Fruit fly (Drosophila melanogaster): ENCODE data around the gene CG4822.

Gene CG4822

dm6 chr2L:90081-90480 lies 31.5 kb downstream of the CG4822 start:
- TF ChIP-seq CG7372 (GFP tag; IDR thresholded peaks at IDR 0.05): no peak
- peak; percentile 100 for TF ChIP-seq twi (tag; optimal IDR thresholded peaks at IDR 0.05)
- TF ChIP-seq CG2199 (GFP tag; IDR thresholded peaks at IDR 0.05): 0 out of 3 replicates have a peak, but pooled peaks have one; percentile 27

dm6 chr2L:89158-89557 lies 32.4 kb downstream of the CG4822 start:
- TF ChIP-seq Drgx (GFP tag; IDR thresholded peaks at IDR 0.05): no peak
- no peak for TF ChIP-seq H15 (GFP tag; IDR thresholded peaks at IDR 0.05)
- TF ChIP-seq psq (GFP tag; optimal IDR thresholded peaks at IDR 0.05): no peak
- no peak for TF ChIP-seq Max (GFP tag; optimal IDR thresholded peaks at IDR 0.05)
- no peak for TF ChIP-seq CG3065 (GFP tag; optimal IDR thresholded peaks at IDR 0.05)
- no peak for TF ChIP-seq CG31441 (GFP tag; IDR thresholded peaks at IDR 0.05)
- TF ChIP-seq CG17829 (tag; optimal IDR thresholded peaks at IDR 0.05): no peak
- peak; percentile 97 for TF ChIP-seq zen (tag; optimal IDR thresholded peaks at IDR 0.05)
- no peak for TF ChIP-seq CG8388 (GFP tag; optimal IDR thresholded peaks at IDR 0.05)

- TF ChIP-seq CG2199 (GFP tag; IDR thresholded peaks at IDR 0.05) (0 out of 3 replicates have a peak, but pooled peaks have one; percentile 19), Blimp-1 (GFP tag; optimal IDR thresholded peaks at IDR 0.05) (peak; percentile 20), sens (GFP tag) (peak; percentile 19), bab2 (GFP tag; optimal IDR thresholded peaks at IDR 0.05) (no peak)
Observed at dm6 chr2L:88528-88927, 33.0 kb downstream of the CG4822 start.

dm6 chr2L:87255-87723 lies 34.3 kb downstream of the CG4822 start, which contains the start of gene net:
Gene net, minus strand, starts transcription at chr2L:87387.
- TF ChIP-seq dmrt11E (tag; optimal IDR thresholded peaks at IDR 0.05) (peak; percentile 65), NC2α (GFP tag; optimal IDR thresholded peaks at IDR 0.05) (no peak), Dp (GFP tag; optimal IDR thresholded peaks at IDR 0.05) (no peak), CG5180 (GFP tag; optimal IDR thresholded peaks at IDR 0.05) (peak; percentile 100), CG14710 (tag; optimal IDR thresholded peaks at IDR 0.05) (peak; percentile 58), CG8924 (tag; optimal IDR thresholded peaks at IDR 0.05) (peak; percentile 80), CG4730 (GFP tag; IDR thresholded peaks at IDR 0.05) (no peak), CG1832 (GFP tag; optimal IDR thresholded peaks at IDR 0.05) (no peak), Rx (GFP tag; IDR thresholded peaks at IDR 0.05) (no peak), repo (GFP tag; optimal IDR thresholded peaks at IDR 0.05) (no peak), CG13424 (tag; optimal IDR thresholded peaks at IDR 0.05) (peak; percentile 85), pros (GFP tag; optimal IDR thresholded peaks at IDR 0.05) (no peak), fd96Cb (tag; optimal IDR thresholded peaks at IDR 0.05) (peak; percentile 37), HmgD (GFP tag; optimal IDR thresholded peaks at IDR 0.05) (no peak), CG15696 (tag; optimal IDR thresholded peaks at IDR 0.05) (peak; percentile 69), dmrt99B (tag; optimal IDR thresholded peaks at IDR 0.05) (peak; percentile 76), CG1529 (GFP tag; optimal IDR thresholded peaks at IDR 0.05) (peak; percentile 39), ranshi (GFP tag; IDR thresholded peaks at IDR 0.05) (peak; percentile 25; the same call in 1 of the 2 replicates), Hr78 (GFP tag; optimal IDR thresholded peaks at IDR 0.05) (peak in 1 of 2 experiments; percentile 52), Hsf (GFP tag; optimal IDR thresholded peaks at IDR 0.05) (peak; percentile 9), CG11504 (tag; optimal IDR thresholded peaks at IDR 0.05) (peak; percentile 80), CG12236 (GFP tag; optimal IDR thresholded peaks at IDR 0.05) (no peak), cwo (GFP tag; optimal IDR thresholded peaks at IDR 0.05) (peak; percentile 73), Drgx (GFP tag; IDR thresholded peaks at IDR 0.05) (peak; percentile 46; the same call in 1 of the 2 replicates), trem (tag; optimal IDR thresholded peaks at IDR 0.05) (peak; percentile 42), Sox100B (GFP tag; optimal IDR thresholded peaks at IDR 0.05) (peak; percentile 73), zfh2 (GFP tag; optimal IDR thresholded peaks at IDR 0.05) (no peak), E2f1 (GFP tag; IDR thresholded peaks at IDR 0.05) (0 out of 2 replicates have a peak, but pooled peaks have one; percentile 37), fd3F (GFP tag; optimal IDR thresholded peaks at IDR 0.05) (peak; percentile 59), bigmax (GFP tag; optimal IDR thresholded peaks at IDR 0.05) (no peak), CG34422 (GFP tag; IDR thresholded peaks at IDR 0.05) (no peak; the same call in 2 of the 3 replicates), grn (GFP tag; optimal IDR thresholded peaks at IDR 0.05) (no peak)

Data from whole organism, embryonic.